Worm (Caenorhabditis elegans) whole organism, L4 larva: ENCODE measurements around the gene nrfl-1.

Experiments used
- F44E2.7 ChIP-seq: fragments of 200-800 bp; sonication (Bioruptor generic); IDR thresholded peaks from 2 replicates; pipeline ENCODE4 v2.1.2; 2022; ENCODE audit warnings: missing genetic modification characterization, missing compliant biosample characterization
- T20F7.1 ChIP-seq: fragments of 200-800 bp; sonication (Bioruptor generic); optimal IDR thresholded peaks from 2 replicates; lab custom pipeline; 2018; ENCODE audit warnings: mild to moderate bottlenecking, missing genetic modification characterization, missing compliant biosample characterization
- T26A8.4 ChIP-seq: fragments of 200-800 bp; sonication (Bioruptor generic); IDR thresholded peaks from 2 replicates; pipeline ENCODE4 v1.3.6; 2022; ENCODE audit warnings: missing genetic modification characterization, missing compliant biosample characterization
- Y105C5A.15 ChIP-seq: fragments of 200-800 bp; sonication (Bioruptor generic); IDR thresholded peaks from 2 replicates; pipeline ENCODE4 v1.3.6; 2022; ENCODE audit warnings: missing genetic modification characterization, missing compliant biosample characterization
- Y75B8A.6 ChIP-seq: fragments of 200-800 bp; sonication (Bioruptor generic); IDR thresholded peaks from 2 replicates; pipeline ENCODE4 v1.3.6; 2022; ENCODE audit warnings: missing genetic modification reagents, missing genetic modification characterization, missing compliant biosample characterization
- aha-1 ChIP-seq: fragments of 150-350 bp; peaks from one replicate; lab custom pipeline; 2014; ENCODE audit warnings: missing biosample characterization, missing genetic modification characterization
- attf-4 ChIP-seq: sonication (generic microtip); optimal IDR thresholded peaks from 3 replicates; lab custom pipeline; 2017; ENCODE audit warnings: missing biosample characterization, missing genetic modification characterization
- ceh-32 ChIP-seq: sonication (generic microtip); optimal IDR thresholded peaks from 2 replicates; lab custom pipeline; 2016; ENCODE audit warnings: mild to moderate bottlenecking, missing genetic modification characterization, missing compliant biosample characterization; ENCODE audit not compliant: poor library complexity
- cey-2 ChIP-seq: sonication (generic microtip); optimal IDR thresholded peaks from 3 replicates; lab custom pipeline; 2017; ENCODE audit warnings: missing genetic modification characterization, mild to moderate bottlenecking, missing compliant biosample characterization, antibody characterized with exemption, borderline replicate concordance; ENCODE audit not compliant: insufficient read depth
- ctbp-1 ChIP-seq: fragments of 200-800 bp; sonication (Bioruptor generic); IDR thresholded peaks from 2 replicates; pipeline ENCODE4 v1.3.6; 2022; ENCODE audit warnings: missing genetic modification reagents, missing genetic modification characterization, missing compliant biosample characterization
- daf-16 ChIP-seq, 3 experiments: sonication (generic microtip); optimal IDR thresholded peaks; 2 replicates each; lab custom pipeline; 2016 to 2017; ENCODE audit warnings: missing genetic modification characterization in 3 of 3, missing genetic modification reagents in 3 of 3, mild to moderate bottlenecking in 2 of 3, missing compliant biosample characterization in 2 of 3, missing biosample characterization in 1 of 3, moderate library complexity in 1 of 3
- daf-19 ChIP-seq: fragments of 200-800 bp; sonication (Bioruptor generic); conservative IDR thresholded peaks from 2 replicates; pipeline ENCODE4 v1.3.6; 2022; ENCODE audit warnings: missing genetic modification characterization, missing compliant biosample characterization
- dmd-6 ChIP-seq: fragments of 200-800 bp; sonication (Bioruptor generic); IDR thresholded peaks from 2 replicates; pipeline ENCODE4 v1.3.6; 2022; ENCODE audit warnings: missing genetic modification reagents, missing genetic modification characterization, missing compliant biosample characterization
- dmd-8 ChIP-seq: fragments of 200-800 bp; sonication (Bioruptor generic); IDR thresholded peaks from 2 replicates; pipeline ENCODE4 v1.3.6; 2022; ENCODE audit warnings: missing genetic modification characterization, missing compliant biosample characterization
- dpl-1 ChIP-seq: fragments of 150-350 bp; optimal IDR thresholded peaks from 2 replicates; lab custom pipeline; 2014; ENCODE audit warnings: missing biosample characterization, missing genetic modification reagents, missing genetic modification characterization
- duxl-1 ChIP-seq: sonication (generic microtip); optimal IDR thresholded peaks from 2 replicates; lab custom pipeline; 2016; ENCODE audit warnings: mild to moderate bottlenecking, missing genetic modification characterization, moderate library complexity, missing compliant biosample characterization; ENCODE audit not compliant: poor library complexity
- dve-1 ChIP-seq: sonication (generic microtip); optimal IDR thresholded peaks from 2 replicates; lab custom pipeline; 2017; ENCODE audit warnings: antibody characterized with exemption, mild to moderate bottlenecking, missing genetic modification characterization, missing compliant biosample characterization; ENCODE audit not compliant: insufficient read depth
- egl-27 ChIP-seq: sonication (generic microtip); optimal IDR thresholded peaks from 3 replicates; lab custom pipeline; 2017; ENCODE audit warnings: missing biosample characterization, missing genetic modification reagents, missing genetic modification characterization
- fos-1 ChIP-seq: fragments of 150-350 bp; optimal IDR thresholded peaks from 2 replicates; lab custom pipeline; 2014; ENCODE audit warnings: missing biosample characterization, missing genetic modification characterization
- gei-8 ChIP-seq: fragments of 200-800 bp; sonication (Bioruptor generic); optimal IDR thresholded peaks from 2 replicates; lab custom pipeline; 2018; ENCODE audit warnings: mild to moderate bottlenecking, missing genetic modification characterization, missing compliant biosample characterization
- hlh-11 ChIP-seq: fragments of 200-800 bp; sonication (Bioruptor generic); optimal IDR thresholded peaks from 2 replicates; lab custom pipeline; 2018; ENCODE audit warnings: mild to moderate bottlenecking, missing genetic modification characterization, missing compliant biosample characterization
- hlh-30 ChIP-seq: sonication (generic microtip); optimal IDR thresholded peaks from 2 replicates; lab custom pipeline; 2017; ENCODE audit warnings: antibody characterized with exemption, mild to moderate bottlenecking, missing genetic modification characterization, missing compliant biosample characterization; ENCODE audit not compliant: insufficient read depth
- lin-15B ChIP-seq: fragments of 150-350 bp; sonication (generic microtip); optimal IDR thresholded peaks from 3 replicates; lab custom pipeline; 2014; ENCODE audit warnings: missing biosample characterization, missing genetic modification characterization
- lin-38 ChIP-seq: fragments of 200-800 bp; sonication (Bioruptor generic); IDR thresholded peaks from 2 replicates; pipeline ENCODE4 v1.3.6; 2022; ENCODE audit warnings: missing genetic modification reagents, missing genetic modification characterization, missing compliant biosample characterization
- mdt-29 ChIP-seq: fragments of 200-800 bp; sonication (Bioruptor generic); IDR thresholded peaks from 2 replicates; pipeline ENCODE4 v1.3.6; 2022; ENCODE audit warnings: missing genetic modification reagents, missing genetic modification characterization, missing compliant biosample characterization
- mxl-2 ChIP-seq: fragments of 200-800 bp; sonication (Bioruptor generic); conservative IDR thresholded peaks from 2 replicates; pipeline ENCODE4 v1.3.6; 2022; ENCODE audit warnings: missing genetic modification reagents, missing genetic modification characterization, missing compliant biosample characterization
- nhr-10 ChIP-seq: fragments of 150-350 bp; optimal IDR thresholded peaks from 2 replicates; lab custom pipeline; 2014; ENCODE audit warnings: missing biosample characterization, missing genetic modification characterization
- nhr-102 ChIP-seq: sonication (generic microtip); optimal IDR thresholded peaks from 2 replicates; lab custom pipeline; 2016; ENCODE audit warnings: mild to moderate bottlenecking, missing genetic modification characterization, moderate library complexity, missing compliant biosample characterization
- nhr-25 ChIP-seq: sonication (generic microtip); optimal IDR thresholded peaks from 2 replicates; lab custom pipeline; 2017; ENCODE audit warnings: missing genetic modification characterization, mild to moderate bottlenecking, missing compliant biosample characterization, antibody characterized with exemption, moderate library complexity, borderline replicate concordance; ENCODE audit not compliant: insufficient read depth
- nhr-41 ChIP-seq: fragments of 200-800 bp; sonication (Bioruptor generic); IDR thresholded peaks from 2 replicates; pipeline ENCODE4 v1.3.6; 2022; ENCODE audit warnings: missing genetic modification reagents, missing genetic modification characterization, missing compliant biosample characterization
- nhr-42 ChIP-seq: fragments of 200-800 bp; sonication (Bioruptor generic); IDR thresholded peaks from 2 replicates; pipeline ENCODE4 v1.3.6; 2022; ENCODE audit warnings: missing genetic modification characterization, missing compliant biosample characterization
- nhr-48 ChIP-seq: sonication (generic microtip); optimal IDR thresholded peaks from 2 replicates; lab custom pipeline; 2016; ENCODE audit warnings: mild to moderate bottlenecking, missing genetic modification characterization, missing compliant biosample characterization
- nhr-76 ChIP-seq: fragments of 150-350 bp; optimal IDR thresholded peaks from 2 replicates; lab custom pipeline; 2014; ENCODE audit warnings: missing biosample characterization, missing genetic modification characterization
- nhr-77 ChIP-seq: fragments of 150-350 bp; optimal IDR thresholded peaks from 2 replicates; lab custom pipeline; 2014; ENCODE audit warnings: missing biosample characterization, missing genetic modification characterization
- pqm-1 ChIP-seq: sonication (generic microtip); optimal IDR thresholded peaks from 2 replicates; lab custom pipeline; 2017; ENCODE audit warnings: missing biosample characterization, missing genetic modification characterization
- snpc-4 ChIP-seq: fragments of 150-350 bp; optimal IDR thresholded peaks from 2 replicates; lab custom pipeline; 2014; ENCODE audit warnings: missing biosample characterization, missing genetic modification characterization
- unc-62 ChIP-seq, 3 experiments: fragments of 150-350 bp in 1 of 3; sonication (generic microtip); optimal IDR thresholded peaks in 2 of 3; peaks in 1 of 3; 1 replicate in 1 of 3; 2 replicates in 2 of 3; lab custom pipeline; 2014 to 2017; ENCODE audit warnings: missing biosample characterization in 3 of 3, missing genetic modification characterization in 3 of 3, missing genetic modification reagents in 3 of 3, missing genotype in 1 of 3
- vab-7 ChIP-seq: fragments of 200-800 bp; sonication (Bioruptor generic); IDR thresholded peaks from 2 replicates; pipeline ENCODE4 v1.3.6; 2022; ENCODE audit warnings: missing genetic modification reagents, missing genetic modification characterization, missing compliant biosample characterization
- zag-1 ChIP-seq: fragments of 150-350 bp; optimal IDR thresholded peaks from 2 replicates; lab custom pipeline; 2014; ENCODE audit warnings: missing biosample characterization, missing genetic modification characterization
- zfp-3 ChIP-seq: fragments of 200-800 bp; sonication (Bioruptor generic); conservative IDR thresholded peaks from 2 replicates; pipeline ENCODE4 v1.3.6; 2022; ENCODE audit warnings: missing genetic modification reagents, missing genetic modification characterization, missing compliant biosample characterization
- zip-11 ChIP-seq: fragments of 200-800 bp; sonication (Bioruptor generic); IDR thresholded peaks from 2 replicates; pipeline ENCODE4 v1.3.6; 2022; ENCODE audit warnings: missing genetic modification characterization, missing compliant biosample characterization
- zip-2 ChIP-seq: fragments of 150-350 bp; optimal IDR thresholded peaks from 2 replicates; lab custom pipeline; 2014; ENCODE audit warnings: missing biosample characterization, missing genetic modification characterization
- ztf-7 ChIP-seq: fragments of 150-350 bp; optimal IDR thresholded peaks from 2 replicates; lab custom pipeline; 2014; ENCODE audit warnings: missing biosample characterization, missing genetic modification characterization

The nrfl-1 gene

DNA sequence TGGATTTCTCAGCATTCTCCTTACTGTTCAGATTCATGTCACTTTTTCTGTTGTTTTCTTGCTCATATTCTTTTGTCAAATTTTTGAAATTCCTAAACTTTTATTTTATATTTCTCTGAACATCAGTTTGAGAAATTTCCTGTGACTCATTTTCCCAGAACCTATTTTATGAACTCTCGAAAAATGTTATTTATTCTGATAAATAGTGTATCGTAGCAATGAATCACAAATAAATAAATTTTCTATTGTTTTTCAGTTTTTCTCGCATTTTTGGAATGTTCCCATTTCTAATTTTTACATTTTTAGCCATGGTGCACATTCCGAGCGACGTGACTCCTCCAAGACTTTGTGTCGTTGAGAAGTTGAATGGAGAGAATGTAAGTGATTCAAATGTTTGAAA is at the start of gene nrfl-1:
Gene nrfl-1, plus strand, starts transcription at position 301 of the 400 bp plus-strand sequence.
- TF ChIP-seq lin-38 (no peak), nhr-42 (GFP tag; lab: Robert Waterston, UW) (no peak), nhr-10 (no peak), zag-1 (tag; lab: Kevin White, UChicago) (no peak), nhr-76 (tag; lab: Kevin White, UChicago) (no peak), cey-2 (no peak), T20F7.1 (GFP tag; lab: Kevin White, UChicago) (no peak), mdt-29 (no peak), attf-4 (tag; lab: Kevin White, UChicago) (no peak)
- TF ChIP-seq, all 104 proteins: peak for 0

DNA sequence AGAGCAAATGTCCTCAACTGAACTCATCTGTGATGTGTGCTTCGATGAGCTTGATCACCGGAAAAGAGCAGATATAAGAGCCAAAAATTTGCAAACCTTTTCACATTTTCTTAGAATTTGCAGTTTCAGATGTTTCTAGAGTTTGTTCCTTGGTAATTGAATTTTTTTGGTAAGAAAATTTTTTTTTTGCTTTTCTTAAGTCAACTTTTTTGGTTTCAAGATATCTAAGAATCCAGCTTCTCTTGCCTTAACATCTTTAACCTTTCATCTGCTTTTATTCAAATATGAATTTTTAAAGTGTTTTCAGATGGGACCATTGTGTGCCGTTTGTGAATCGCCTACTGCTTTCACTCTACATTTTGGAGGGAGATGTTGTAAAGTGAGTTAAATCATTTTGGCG is 49.2 kb upstream of the nrfl-1 start, which contains the start of gene nhr-11:
Gene nhr-11, plus strand, starts transcription at position 301 of the 400 bp plus-strand sequence.
- no peak for TF ChIP-seq nhr-25
- no peak for TF ChIP-seq fos-1 (tag; lab: Kevin White, UChicago)
- TF ChIP-seq nhr-41 (GFP tag; lab: Robert Waterston, UW), result no peak
- TF ChIP-seq dpl-1 (GFP tag; lab: Kevin White, UChicago), result no peak
- TF ChIP-seq duxl-1 (tag; lab: Kevin White, UChicago), result no peak
- TF ChIP-seq nhr-42 (GFP tag; lab: Robert Waterston, UW), result no peak
- no peak for TF ChIP-seq gei-8 (GFP tag; lab: Kevin White, UChicago)
- TF ChIP-seq pqm-1 (tag; lab: Kevin White, UChicago), result no peak

ce11 chrIV:9070188-9070587 is 48.7 kb upstream of the nrfl-1 start:
- TF ChIP-seq dve-1 (tag; lab: Kevin White, UChicago) (peak; percentile 66), dmd-6 (GFP tag; lab: Robert Waterston, UW) (peak; percentile 44; the same call in 1 of the 2 replicates), ceh-32 (tag; lab: Kevin White, UChicago) (no peak), mxl-2 (GFP tag; lab: Robert Waterston, UW) (no peak), hlh-11 (tag; lab: Kevin White, UChicago) (peak; percentile 57), T20F7.1 (GFP tag; lab: Kevin White, UChicago) (peak; percentile 24), Y105C5A.15 (GFP tag; lab: Robert Waterston, UW) (no peak), nhr-41 (GFP tag; lab: Robert Waterston, UW) (no peak), aha-1 (tag; lab: Kevin White, UChicago) (peak; percentile 40), duxl-1 (tag; lab: Kevin White, UChicago) (no peak), daf-16 (GFP tag; optimal IDR thresholded peaks at IDR 0.05; lab: Kevin White, UChicago) (no peak), daf-16 (tag; optimal IDR thresholded peaks at IDR 0.05; lab: Kevin White, UChicago) (peak; percentile 57), nhr-102 (tag; lab: Kevin White, UChicago) (no peak), nhr-48 (tag; lab: Kevin White, UChicago) (peak; percentile 9), pqm-1 (tag; lab: Kevin White, UChicago) (peak; percentile 40), attf-4 (tag; lab: Kevin White, UChicago) (no peak)

DNA sequence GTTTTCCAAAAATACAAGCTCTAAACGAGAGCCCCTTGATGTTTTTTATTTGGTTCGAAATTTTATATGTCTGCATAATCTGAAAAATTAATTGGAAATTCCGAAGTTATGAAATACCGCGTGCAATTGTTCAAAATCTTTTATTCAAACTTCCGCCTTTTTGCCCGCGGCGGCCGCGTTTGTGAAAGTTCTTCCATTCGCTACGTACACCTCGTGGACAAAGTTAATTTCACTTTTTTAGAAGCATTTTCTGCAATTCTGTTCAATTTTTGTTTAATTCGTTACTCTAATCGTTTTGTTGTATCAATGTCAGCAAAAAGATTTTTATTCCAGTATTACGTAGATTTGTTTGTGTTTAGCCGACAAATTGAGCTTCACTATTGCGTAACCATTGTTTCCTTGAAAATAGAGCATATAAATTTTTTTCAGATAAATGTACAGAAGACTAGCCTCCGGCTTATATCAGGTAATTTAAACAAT is 44.6 kb upstream of the nrfl-1 start, which contains the start of gene mppb-1:
Gene mppb-1, plus strand, starts transcription at position 430 of the 480 bp plus-strand sequence.
- TF ChIP-seq unc-62 (GFP tag; optimal IDR thresholded peaks at IDR 0.05 in 1 of 2; lab: Kevin White, UChicago), result no peak
- no peak for TF ChIP-seq unc-62 (tag; optimal IDR thresholded peaks at IDR 0.05; lab: Kevin White, UChicago)
- peak; percentile 50; the same call in 1 of the 2 replicates for TF ChIP-seq T26A8.4 (GFP tag; lab: Robert Waterston, UW)
- TF ChIP-seq ztf-7, result peak; percentile 38
- TF ChIP-seq nhr-77 (tag; lab: Kevin White, UChicago), result no peak
- no peak for TF ChIP-seq snpc-4 (tag; lab: Kevin White, UChicago)
- TF ChIP-seq hlh-11 (tag; lab: Kevin White, UChicago), result peak; percentile 50
- 0 out of 2 replicates have a peak, but pooled peaks have one; percentile 16 for TF ChIP-seq Y75B8A.6 (GFP tag; lab: Robert Waterston, UW)
- TF ChIP-seq vab-7 (GFP tag; lab: Robert Waterston, UW), result no peak
- no peak for TF ChIP-seq dmd-8 (GFP tag; lab: Robert Waterston, UW)
- TF ChIP-seq zip-11, result no peak
- TF ChIP-seq nhr-76 (tag; lab: Kevin White, UChicago), result no peak
- no peak for TF ChIP-seq zip-2
- TF ChIP-seq aha-1 (tag; lab: Kevin White, UChicago), result peak; percentile 48
- TF ChIP-seq egl-27, result no peak
- TF ChIP-seq ctbp-1, result 0 out of 2 replicates have a peak, but pooled peaks have one; percentile 34
- TF ChIP-seq daf-19, result no peak
- TF ChIP-seq F44E2.7 (GFP tag; lab: Robert Waterston, UW), result no peak
- TF ChIP-seq hlh-30 (tag; lab: Kevin White, UChicago), result peak; percentile 63
- TF ChIP-seq zfp-3, result peak; percentile 70; the same call in 1 of the 2 replicates
- no peak for TF ChIP-seq lin-15B
